Fruit fly (Drosophila melanogaster): ENCODE measurements around the gene bif.

bif gene

dm6 chrX:11681558-11682551, 3.1 kb downstream of the bif start (continued):
- TF ChIP-seq lola (GFP tag; optimal IDR thresholded peaks at IDR 0.05) (peak in 2 of 3 experiments; percentile 21 to 52), Oaz (GFP tag; IDR thresholded peaks at IDR 0.05) (no peak), kay (GFP tag; optimal IDR thresholded peaks at IDR 0.05) (no peak), E2f1 (GFP tag; IDR thresholded peaks at IDR 0.05) (0 out of 2 replicates have a peak, but pooled peaks have one; percentile 33), sr (GFP tag; IDR thresholded peaks at IDR 0.05) (no peak), mld (GFP tag; IDR thresholded peaks at IDR 0.05; ENCODE audit: partially characterized antibody) (no peak), stc (GFP tag; IDR thresholded peaks at IDR 0.05) (0 out of 2 replicates have a peak, but pooled peaks have one; percentile 6), CG5180 (GFP tag; optimal IDR thresholded peaks at IDR 0.05) (no peak), Mes4 (GFP tag; optimal IDR thresholded peaks at IDR 0.05) (no peak), en (GFP tag; optimal IDR thresholded peaks at IDR 0.05) (peak; percentile 14), odd (GFP tag; optimal IDR thresholded peaks at IDR 0.05) (peak; percentile 63), CG18011 (GFP tag; optimal IDR thresholded peaks at IDR 0.05) (peak; percentile 39), pfk (GFP tag; optimal IDR thresholded peaks at IDR 0.05) (peak; percentile 33), CHES-1-like (GFP tag; optimal IDR thresholded peaks at IDR 0.05) (peak; percentile 69), esg (GFP tag; conservative IDR thresholded peaks at IDR 0.05) (no peak), nom (GFP tag; optimal IDR thresholded peaks at IDR 0.05) (peak; percentile 75), tup (GFP tag; optimal IDR thresholded peaks at IDR 0.05) (no peak), Aef1 (GFP tag; IDR thresholded peaks at IDR 0.05) (peak; percentile 88), CG5245 (GFP tag; optimal IDR thresholded peaks at IDR 0.05) (no peak), fd102C (GFP tag; optimal IDR thresholded peaks at IDR 0.05) (no peak), CG9876 (GFP tag; optimal IDR thresholded peaks at IDR 0.05) (peak; percentile 35), CG10543 (GFP tag; optimal IDR thresholded peaks at IDR 0.05) (peak; percentile 78), CG31441 (GFP tag; IDR thresholded peaks at IDR 0.05) (peak; percentile 42; the same call in 1 of the 2 replicates), CG4820 (GFP tag; optimal IDR thresholded peaks at IDR 0.05) (peak; percentile 47), MBD-R2 (GFP tag; IDR thresholded peaks at IDR 0.05) (peak; percentile 47; the same call in 1 of the 2 replicates), corto (GFP tag; optimal IDR thresholded peaks at IDR 0.05) (no peak), kah (GFP tag; optimal IDR thresholded peaks at IDR 0.05) (peak; percentile 2), Ptx1 (GFP tag; IDR thresholded peaks at IDR 0.05) (peak; percentile 60), Vsx1 (GFP tag; optimal IDR thresholded peaks at IDR 0.05) (peak; percentile 40), CG13424 (tag; optimal IDR thresholded peaks at IDR 0.05) (peak; percentile 79), CG11560 (tag; IDR thresholded peaks at IDR 0.05) (0 out of 3 replicates have a peak, but pooled peaks have one; percentile 15), CG2889 (GFP tag; IDR thresholded peaks at IDR 0.05) (no peak), Hr78 (GFP tag; optimal IDR thresholded peaks at IDR 0.05) (peak in 1 of 2 experiments; percentile 99), ERR (GFP tag; optimal IDR thresholded peaks at IDR 0.05) (peak; percentile 82), CG13287 (GFP tag; IDR thresholded peaks at IDR 0.05; ENCODE audit: partially characterized antibody) (peak; percentile 75), CG1602 (GFP tag; optimal IDR thresholded peaks at IDR 0.05) (peak; percentile 37), fd96Cb (tag; optimal IDR thresholded peaks at IDR 0.05) (peak; percentile 25), CG6654 (GFP tag; optimal IDR thresholded peaks at IDR 0.05) (no peak), CG13296 (GFP tag; optimal IDR thresholded peaks at IDR 0.05) (peak; percentile 63), Sry-β (GFP tag; optimal IDR thresholded peaks at IDR 0.05) (peak; percentile 77), gsb-n (tag; optimal IDR thresholded peaks at IDR 0.05) (no peak), Dref (GFP tag; IDR thresholded peaks at IDR 0.05) (peak; percentile 69), CG32532 (GFP tag; IDR thresholded peaks at IDR 0.05) (peak; percentile 18; the same call in 1 of the 2 replicates), dmrt11E (tag; optimal IDR thresholded peaks at IDR 0.05) (peak; percentile 5), z (GFP tag; IDR thresholded peaks at IDR 0.05) (peak; percentile 65; the same call in 2 of the 3 replicates), ci (GFP tag; IDR thresholded peaks at IDR 0.05) (peak; percentile 72; the same call in 1 of the 3 replicates), Chrac-16 (GFP tag; optimal IDR thresholded peaks at IDR 0.05) (peak; percentile 60)

Measured in whole organism, embryonic.